Fruit fly (Drosophila melanogaster) whole organism, pupa: ENCODE data around the gene CG32073.

ENCODE experiments used
- CG12605 ChIP-seq: fragments of 200-800 bp; sonication (Bioruptor generic); IDR thresholded peaks from 2 replicates; pipeline ENCODE4 v1.3.6; 2022; ENCODE audit warnings: missing biosample characterization, missing genetic modification characterization
- CG15710 ChIP-seq: fragments of 200-800 bp; sonication (Bioruptor generic); optimal IDR thresholded peaks from 2 replicates; lab custom pipeline; 2018; ENCODE audit warnings: missing biosample characterization, mild to moderate bottlenecking, missing genetic modification characterization, moderate library complexity
- CG17806 ChIP-seq: fragments of 200-800 bp; sonication (Bioruptor generic); optimal IDR thresholded peaks from 2 replicates; lab custom pipeline; 2018; ENCODE audit warnings: missing biosample characterization, mild to moderate bottlenecking, missing genetic modification characterization, moderate library complexity
- CG8301 ChIP-seq: fragments of 200-800 bp; sonication (Bioruptor generic); optimal IDR thresholded peaks from 2 replicates; lab custom pipeline; 2018; ENCODE audit warnings: missing biosample characterization, mild to moderate bottlenecking, missing genetic modification characterization
- CG9948 ChIP-seq: fragments of 200-800 bp; sonication (Bioruptor generic); optimal IDR thresholded peaks from 2 replicates; lab custom pipeline; 2018; ENCODE audit warnings: missing biosample characterization, mild to moderate bottlenecking, missing genetic modification characterization, moderate library complexity
- Ets98B ChIP-seq: fragments of 200-800 bp; sonication (Bioruptor generic); IDR thresholded peaks from 2 replicates; pipeline ENCODE4 v1.3.6; 2022; ENCODE audit warnings: missing biosample characterization, missing genetic modification characterization

- no peak for TF ChIP-seq CG9948 (tag; lab: Kevin White, UChicago)
- TF ChIP-seq CG17806 (tag; lab: Kevin White, UChicago), result no peak
- 0 out of 2 replicates have a peak, but pooled peaks have one; percentile 21 for TF ChIP-seq CG12605
- peak; percentile 23 for TF ChIP-seq CG15710 (tag; lab: Kevin White, UChicago)
- TF ChIP-seq CG8301 (tag; lab: Kevin White, UChicago), result peak; percentile 4
- peak; percentile 49 for TF ChIP-seq Ets98B (GFP tag; lab: Robert Waterston, UW)
Measured at dm6 chr3L:11091943-11092609, 15.3 kb downstream of the CG32073 start.
